Fruit fly (Drosophila melanogaster) S2 (cell line): ENCODE data around the gene Aos1.

Source experiments
- CG8478 ChIP-seq: fragments of >200 bp; optimal IDR thresholded peaks from 2 replicates; lab custom pipeline; 2018
- CTCF ChIP-seq, 2 experiments: fragments of >200 bp; optimal IDR thresholded peaks; 2 replicates each; lab custom pipeline; 2018

The Aos1 gene

dm6 chr3R:12383784-12384183 lies 49.8 kb downstream of the Aos1 start:
- TF ChIP-seq CTCF (optimal IDR thresholded peaks at IDR 0.05; lab: Kevin White, UChicago) (peak in 1 of 2 experiments; percentile 29), CG8478 (lab: Kevin White, UChicago) (no peak)

dm6 chr3R:12383036-12383435 lies 50.6 kb downstream of the Aos1 start, which contains the start of gene GstD11:
Gene GstD11, plus strand, starts transcription at chr3R:12383336.
- TF ChIP-seq CG8478 (lab: Kevin White, UChicago), result no peak
- TF ChIP-seq CTCF (optimal IDR thresholded peaks at IDR 0.05; lab: Kevin White, UChicago), result no peak

dm6 chr3R:12382563-12382962 lies 51.1 kb downstream of the Aos1 start, which contains the start of gene CG10035:
Gene CG10035, minus strand, starts transcription at chr3R:12382691.
- no peak for TF ChIP-seq CTCF (optimal IDR thresholded peaks at IDR 0.05; lab: Kevin White, UChicago)
- no peak for TF ChIP-seq CG8478 (lab: Kevin White, UChicago)
